Worm (Caenorhabditis elegans): ENCODE results near the gene ZK546.4.

DNA sequence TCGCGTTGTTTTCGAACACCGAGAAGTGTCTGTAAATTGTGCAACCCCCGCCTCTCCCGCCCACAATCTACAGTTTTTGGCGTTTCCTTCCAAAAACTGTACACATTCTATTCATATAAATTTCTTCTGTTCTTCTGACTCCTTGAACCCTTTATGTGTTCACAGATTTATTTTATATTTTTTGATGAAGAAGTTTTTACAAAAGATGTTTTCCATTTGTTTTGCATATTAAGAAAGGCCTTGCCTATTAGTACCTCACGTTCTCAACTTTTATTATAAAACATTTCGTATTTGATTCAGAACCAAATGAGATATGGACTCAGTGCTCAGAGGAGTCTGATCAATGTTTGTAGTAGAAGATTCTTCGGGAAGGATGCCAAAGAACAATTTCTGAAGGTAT is 15.4 kb downstream of the ZK546.4 start, which contains the start of gene ndx-3:
- TF ChIP-seq hmg-11 (tag; optimal IDR thresholded peaks at IDR 0.05) (no peak), unc-62 (GFP tag; optimal IDR thresholded peaks at IDR 0.05) (no peak), unc-39 (tag; optimal IDR thresholded peaks at IDR 0.05) (no peak), ceh-82 (tag; optimal IDR thresholded peaks at IDR 0.05) (no peak), nhr-237 (tag; optimal IDR thresholded peaks at IDR 0.05) (no peak), ceh-28 (tag; optimal IDR thresholded peaks at IDR 0.05) (no peak), mdl-1 (tag; optimal IDR thresholded peaks at IDR 0.05) (no peak)

All from whole organism, L3 larva.